Fruit fly (Drosophila melanogaster): ENCODE results near the gene CG14841.

CG14841 gene

DNA sequence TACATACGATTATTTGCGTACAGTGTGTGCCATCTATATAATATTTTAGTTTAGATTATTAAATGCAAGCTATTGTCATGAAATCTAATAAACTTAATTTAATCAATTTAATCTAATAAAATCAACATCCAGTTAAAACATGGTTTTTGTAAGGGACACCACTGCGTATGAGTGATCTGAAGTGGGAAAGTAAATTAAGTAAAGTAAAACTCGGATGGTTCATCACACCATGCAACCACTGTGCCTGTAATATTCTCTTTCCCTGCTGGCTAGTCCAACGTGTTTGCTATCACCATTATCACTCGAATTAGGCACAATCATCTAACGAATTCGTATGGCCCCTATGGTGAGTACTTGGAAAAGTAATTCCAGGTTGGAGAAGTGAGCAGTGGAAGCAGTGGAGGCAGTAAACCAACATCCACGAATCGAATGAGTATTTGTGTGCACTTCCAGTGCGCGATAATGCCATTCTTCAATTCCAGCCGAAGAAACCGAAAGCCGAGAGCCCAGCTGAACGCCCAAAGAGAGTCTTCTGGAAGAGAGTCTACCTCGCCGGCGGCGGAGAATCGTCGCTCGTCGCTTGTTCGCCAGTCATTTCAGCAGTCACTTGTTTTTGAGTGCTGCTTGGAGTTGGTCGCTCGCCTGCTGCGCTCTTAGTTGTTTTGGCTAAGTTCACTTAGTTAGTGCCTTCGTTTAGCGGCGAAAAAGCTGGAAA is 26.6 kb upstream of the CG14841 start, which contains the start of gene red (continued):
- TF ChIP-seq ttk (GFP tag; IDR thresholded peaks at IDR 0.05) (peak; percentile 70), bbx (GFP tag; IDR thresholded peaks at IDR 0.05; ENCODE audit: partially characterized antibody) (no peak), Camta (GFP tag; optimal IDR thresholded peaks at IDR 0.05) (peak; percentile 36), CG8478 (optimal IDR thresholded peaks at IDR 0.05) (no peak), tx (GFP tag; optimal IDR thresholded peaks at IDR 0.05) (peak; percentile 24), h (optimal IDR thresholded peaks at IDR 0.05) (no peak), usp (GFP tag; optimal IDR thresholded peaks at IDR 0.05) (no peak), CG3281 (GFP tag; optimal IDR thresholded peaks at IDR 0.05) (peak; percentile 88), lmd (GFP tag; IDR thresholded peaks at IDR 0.05) (peak; percentile 76), sens (GFP tag) (peak; percentile 91), otp (GFP tag; IDR thresholded peaks at IDR 0.05) (peak; percentile 75; the same call in 2 of the 3 replicates), CG15479 (GFP tag; optimal IDR thresholded peaks at IDR 0.05) (no peak), CG7745 (tag; optimal IDR thresholded peaks at IDR 0.05) (no peak), dysf (GFP tag; IDR thresholded peaks at IDR 0.05) (peak; percentile 84), CG2712 (tag; optimal IDR thresholded peaks at IDR 0.05) (peak; percentile 73), Neu2 (GFP tag; optimal IDR thresholded peaks at IDR 0.05; ENCODE audit: borderline replicate concordance) (no peak), CG14860 (GFP tag; IDR thresholded peaks at IDR 0.05; ENCODE audit: partially characterized antibody) (no peak), mirr (GFP tag; optimal IDR thresholded peaks at IDR 0.05) (peak; percentile 95), sug (tag; optimal IDR thresholded peaks at IDR 0.05) (peak; percentile 93), CG6791 (GFP tag; IDR thresholded peaks at IDR 0.05; ENCODE audit: partially characterized antibody) (no peak; the same call in 2 of the 3 replicates), Ssrp (tag; optimal IDR thresholded peaks at IDR 0.05) (peak; percentile 62), pros (GFP tag; optimal IDR thresholded peaks at IDR 0.05) (peak; percentile 43), sim (GFP tag; IDR thresholded peaks at IDR 0.05) (no peak), Rfx (GFP tag; IDR thresholded peaks at IDR 0.05) (peak; percentile 84), ap (GFP tag; IDR thresholded peaks at IDR 0.05) (0 out of 2 replicates have a peak, but pooled peaks have one; percentile 38), Med (GFP tag) (peak; percentile 86), CG32772 (GFP tag; IDR thresholded peaks at IDR 0.05) (peak; percentile 43; the same call in 1 of the 2 replicates), peb (GFP tag; IDR thresholded peaks at IDR 0.05) (0 out of 2 replicates have a peak, but pooled peaks have one; percentile 30), CG7839 (tag; optimal IDR thresholded peaks at IDR 0.05) (peak; percentile 84), CG6683 (GFP tag; optimal IDR thresholded peaks at IDR 0.05) (peak; percentile 45), CG2202 (tag; optimal IDR thresholded peaks at IDR 0.05) (peak; percentile 9), Hey (tag; optimal IDR thresholded peaks at IDR 0.05) (peak; percentile 9), fd102C (GFP tag; optimal IDR thresholded peaks at IDR 0.05) (no peak), slp2 (GFP tag; optimal IDR thresholded peaks at IDR 0.05) (no peak), CG2678 (tag; optimal IDR thresholded peaks at IDR 0.05) (peak; percentile 90), CG18011 (GFP tag; optimal IDR thresholded peaks at IDR 0.05) (peak; percentile 54), CG31365 (tag; optimal IDR thresholded peaks at IDR 0.05) (peak; percentile 12), CG16813 (GFP tag; IDR thresholded peaks at IDR 0.05; ENCODE audit: partially characterized antibody) (no peak), CG18619 (GFP tag; optimal IDR thresholded peaks at IDR 0.05) (peak; percentile 78), ara (GFP tag; IDR thresholded peaks at IDR 0.05) (peak; percentile 66), B-H1 (GFP tag; IDR thresholded peaks at IDR 0.05) (peak; percentile 30; the same call in 1 of the 3 replicates), CG17328 (GFP tag; IDR thresholded peaks at IDR 0.05) (peak; percentile 58), grn (GFP tag; optimal IDR thresholded peaks at IDR 0.05) (peak; percentile 59), CG5245 (GFP tag; optimal IDR thresholded peaks at IDR 0.05) (peak; percentile 53), CG3726 (GFP tag; IDR thresholded peaks at IDR 0.05) (no peak), CG7786 (GFP tag; optimal IDR thresholded peaks at IDR 0.05) (peak; percentile 49), CG9609 (GFP tag; optimal IDR thresholded peaks at IDR 0.05) (peak; percentile 50), CG13624 (GFP tag; optimal IDR thresholded peaks at IDR 0.05) (peak; percentile 31), unpg (GFP tag; optimal IDR thresholded peaks at IDR 0.05) (peak; percentile 66)

All from whole organism, embryonic.